Worm (Caenorhabditis elegans): ENCODE data around the gene F26A10.2.
"Not testable (repeated sequence)": the region's sequence is repeated elsewhere in the genome, so short reads cannot be mapped to it uniquely, and the experiment has no call there.

DNA sequence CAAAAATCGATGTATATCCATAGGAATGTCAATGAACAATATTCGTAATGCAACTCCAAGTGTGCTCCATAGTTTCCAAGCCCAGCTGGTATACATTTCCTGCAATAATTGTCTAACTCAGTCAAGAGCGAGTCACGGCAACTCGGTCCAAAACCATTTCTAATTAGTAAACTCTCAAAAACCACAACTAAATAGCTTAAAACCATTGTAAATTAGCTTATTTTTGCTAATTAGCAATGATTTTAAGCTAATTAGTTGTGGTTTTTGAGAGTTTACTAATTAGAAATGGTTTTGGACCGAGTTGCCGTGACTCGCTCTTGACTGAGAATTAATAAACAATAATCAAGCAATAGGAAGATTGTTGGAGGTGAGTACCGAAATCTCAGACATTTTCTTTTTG is 19.6 kb upstream of the F26A10.2 start, which contains the start of gene dhs-29:
- TF ChIP-seq klf-2 (GFP tag; conservative IDR thresholded peaks at IDR 0.05); ztf-23 (GFP tag; IDR thresholded peaks at IDR 0.05); ref-1 (GFP tag; conservative IDR thresholded peaks at IDR 0.05); flt-1 (GFP tag; IDR thresholded peaks at IDR 0.05): not testable (repeated sequence)

All from whole organism, midembryonic.